Fruit fly (Drosophila melanogaster) whole organism, embryonic: Measurements from ENCODE around the gene Sulf1.

ENCODE experiments used
- Blimp-1 ChIP-seq: fragments of 200-800 bp; sonication (Bioruptor generic); optimal IDR thresholded peaks from 3 replicates; lab custom pipeline; 2018; ENCODE audit warnings: missing biosample characterization, missing genetic modification characterization, mild to moderate bottlenecking, moderate library complexity, missing genetic modification reagents
- CG10654 ChIP-seq: fragments of 200-800 bp; sonication (Bioruptor generic); optimal IDR thresholded peaks from 2 replicates; lab custom pipeline; 2016; ENCODE audit warnings: missing biosample characterization, missing genetic modification characterization
- CG11696 ChIP-seq: fragments of 200-800 bp; sonication (Bioruptor generic); IDR thresholded peaks from 2 replicates; pipeline ENCODE4 v1.3.6; 2022; ENCODE audit warnings: missing biosample characterization, missing genetic modification characterization
- CG12299 ChIP-seq: fragments of 200-800 bp; sonication (Bioruptor generic); optimal IDR thresholded peaks from 2 replicates; lab custom pipeline; 2018; ENCODE audit warnings: missing biosample characterization, mild to moderate bottlenecking, missing genetic modification characterization
- CG12659 ChIP-seq: fragments of 200-800 bp; sonication (Bioruptor generic); optimal IDR thresholded peaks from 3 replicates; lab custom pipeline; 2017; ENCODE audit warnings: mild to moderate bottlenecking, missing biosample characterization, missing genetic modification reagents, missing genetic modification characterization
- CG12744 ChIP-seq: fragments of 200-800 bp; sonication (Bioruptor generic); optimal IDR thresholded peaks from 2 replicates; lab custom pipeline; 2016; ENCODE audit warnings: missing biosample characterization, missing genetic modification characterization
- CG13296 ChIP-seq: fragments of 200-800 bp; sonication (Bioruptor generic); optimal IDR thresholded peaks from 3 replicates; lab custom pipeline; 2018; ENCODE audit warnings: missing biosample characterization, mild to moderate bottlenecking, missing genetic modification characterization
- CG13775 ChIP-seq: fragments of 200-800 bp; sonication (Bioruptor generic); optimal IDR thresholded peaks from 3 replicates; lab custom pipeline; 2017; ENCODE audit warnings: missing biosample characterization, mild to moderate bottlenecking, missing genetic modification characterization
- CG14667 ChIP-seq: fragments of 200-800 bp; sonication (Bioruptor generic); IDR thresholded peaks from 2 replicates; pipeline ENCODE4 v1.3.6; 2022; ENCODE audit warnings: missing biosample characterization, missing genetic modification characterization
- CG16779 ChIP-seq: fragments of 200-800 bp; sonication (Bioruptor generic); IDR thresholded peaks from 2 replicates; pipeline ENCODE4 v1.3.6; 2022; ENCODE audit warnings: missing biosample characterization, missing genetic modification characterization
- CG17359 ChIP-seq: fragments of 200-800 bp; sonication (Bioruptor generic); optimal IDR thresholded peaks from 3 replicates; lab custom pipeline; 2018; ENCODE audit warnings: missing biosample characterization, mild to moderate bottlenecking, missing genetic modification characterization, moderate library complexity
- CG1792 ChIP-seq: fragments of 200-800 bp; sonication (Bioruptor generic); optimal IDR thresholded peaks from 2 replicates; lab custom pipeline; 2016; ENCODE audit warnings: missing biosample characterization, missing genetic modification characterization
- CG18262 ChIP-seq: fragments of 200-800 bp; optimal IDR thresholded peaks from 3 replicates; lab custom pipeline; 2019; ENCODE audit warnings: missing biosample characterization, mild to moderate bottlenecking, missing genetic modification characterization, moderate library complexity
- CG2712 ChIP-seq: fragments of 200-800 bp; optimal IDR thresholded peaks from 3 replicates; lab custom pipeline; 2019; ENCODE audit warnings: missing biosample characterization, mild to moderate bottlenecking, missing genetic modification characterization, moderate library complexity
- CG7839 ChIP-seq: fragments of 200-800 bp; sonication (Bioruptor generic); optimal IDR thresholded peaks from 3 replicates; lab custom pipeline; 2018; ENCODE audit warnings: missing biosample characterization, mild to moderate bottlenecking, missing genetic modification characterization, moderate library complexity
- CG8089 ChIP-seq: fragments of 200-800 bp; sonication (Bioruptor generic); optimal IDR thresholded peaks from 3 replicates; lab custom pipeline; 2016; ENCODE audit warnings: missing biosample characterization, missing genetic modification characterization
- D19B ChIP-seq: fragments of 200-800 bp; sonication (Bioruptor generic); optimal IDR thresholded peaks from 2 replicates; lab custom pipeline; 2017; ENCODE audit warnings: missing biosample characterization, mild to moderate bottlenecking, missing genetic modification characterization
- Dbx ChIP-seq: fragments of 200-800 bp; sonication (Bioruptor generic); IDR thresholded peaks from 3 replicates; pipeline ENCODE4 v1.3.6; 2022; ENCODE audit warnings: missing biosample characterization, missing genetic modification characterization
- Dek ChIP-seq: fragments of 200-800 bp; sonication (Bioruptor generic); optimal IDR thresholded peaks from 3 replicates; lab custom pipeline; 2019; ENCODE audit warnings: missing biosample characterization, mild to moderate bottlenecking, missing genetic modification characterization, moderate library complexity
- H2.0 ChIP-seq: fragments of 200-800 bp; sonication (Bioruptor generic); IDR thresholded peaks from 2 replicates; pipeline ENCODE4 v1.3.6; 2022; ENCODE audit warnings: missing biosample characterization, missing genetic modification characterization
- HmgZ ChIP-seq: fragments of 200-800 bp; sonication (Bioruptor generic); optimal IDR thresholded peaks from 2 replicates; lab custom pipeline; 2018; ENCODE audit warnings: missing biosample characterization, mild to moderate bottlenecking, missing genetic modification characterization
- Jarid2 ChIP-seq: fragments of 200-800 bp; sonication (Bioruptor generic); optimal IDR thresholded peaks from 3 replicates; lab custom pipeline; 2017; ENCODE audit warnings: mild to moderate bottlenecking, missing biosample characterization, missing genetic modification reagents, missing genetic modification characterization
- MBD-R2 ChIP-seq: fragments of 200-800 bp; sonication (Bioruptor generic); IDR thresholded peaks from 2 replicates; pipeline ENCODE4 v1.3.6; 2022; ENCODE audit warnings: missing biosample characterization, missing genetic modification characterization
- Meics ChIP-seq: fragments of 200-800 bp; sonication (Bioruptor generic); optimal IDR thresholded peaks from 2 replicates; lab custom pipeline; 2017; ENCODE audit warnings: missing biosample characterization, mild to moderate bottlenecking, missing genetic modification characterization
- NfI ChIP-seq: fragments of 200-800 bp; sonication (Bioruptor generic); optimal IDR thresholded peaks from 3 replicates; lab custom pipeline; 2018; ENCODE audit warnings: missing biosample characterization, mild to moderate bottlenecking, missing genetic modification characterization, moderate library complexity
- Oli ChIP-seq: fragments of 200-800 bp; sonication (Bioruptor generic); optimal IDR thresholded peaks from 2 replicates; lab custom pipeline; 2018; ENCODE audit warnings: missing biosample characterization, mild to moderate bottlenecking, missing genetic modification characterization, moderate library complexity
- Rx ChIP-seq: fragments of 200-800 bp; sonication (Bioruptor generic); IDR thresholded peaks from 2 replicates; pipeline ENCODE4 v1.3.6; 2022; ENCODE audit warnings: missing biosample characterization, missing genetic modification characterization
- ara ChIP-seq: fragments of 200-800 bp; sonication (Bioruptor generic); IDR thresholded peaks from 2 replicates; pipeline ENCODE4 v1.3.6; 2022; ENCODE audit warnings: missing biosample characterization, missing genetic modification characterization
- ash1 ChIP-seq: fragments of 200-800 bp; sonication (Bioruptor generic); optimal IDR thresholded peaks from 2 replicates; lab custom pipeline; 2018; ENCODE audit warnings: missing biosample characterization, mild to moderate bottlenecking, missing genetic modification characterization
- bcd ChIP-seq: fragments of 200-800 bp; sonication (Bioruptor generic); optimal IDR thresholded peaks from 2 replicates; lab custom pipeline; 2017; ENCODE audit warnings: missing biosample characterization, mild to moderate bottlenecking, missing genetic modification characterization
- bigmax ChIP-seq: fragments of 200-800 bp; sonication (Bioruptor generic); optimal IDR thresholded peaks from 2 replicates; lab custom pipeline; 2018; ENCODE audit warnings: missing biosample characterization, mild to moderate bottlenecking, missing genetic modification characterization
- cg ChIP-seq: fragments of 200-800 bp; sonication (Bioruptor generic); optimal IDR thresholded peaks from 3 replicates; lab custom pipeline; 2019; ENCODE audit warnings: missing biosample characterization, mild to moderate bottlenecking, missing genetic modification characterization, moderate library complexity
- corto ChIP-seq: fragments of 200-800 bp; sonication (Bioruptor generic); optimal IDR thresholded peaks from 2 replicates; lab custom pipeline; 2016; ENCODE audit warnings: missing biosample characterization, mild to moderate bottlenecking, missing genetic modification characterization, moderate library complexity
- dati ChIP-seq: fragments of 200-800 bp; sonication (Bioruptor generic); IDR thresholded peaks from 2 replicates; pipeline ENCODE4 v1.3.6; 2022; ENCODE audit warnings: missing biosample characterization, missing genetic modification characterization
- eyg ChIP-seq: fragments of 200-800 bp; sonication (Bioruptor generic); optimal IDR thresholded peaks from 3 replicates; lab custom pipeline; 2016; ENCODE audit warnings: missing biosample characterization, missing genetic modification characterization
- fd64A ChIP-seq: fragments of 200-800 bp; sonication (Bioruptor generic); optimal IDR thresholded peaks from 3 replicates; lab custom pipeline; 2018; ENCODE audit warnings: missing biosample characterization, mild to moderate bottlenecking, missing genetic modification characterization
- fd96Cb ChIP-seq: fragments of 200-800 bp; sonication (Bioruptor generic); optimal IDR thresholded peaks from 2 replicates; lab custom pipeline; 2018; ENCODE audit warnings: missing biosample characterization, mild to moderate bottlenecking, missing genetic modification characterization, moderate library complexity
- gem ChIP-seq: fragments of 200-800 bp; sonication (Bioruptor generic); optimal IDR thresholded peaks from 2 replicates; lab custom pipeline; 2019; ENCODE audit warnings: missing biosample characterization, mild to moderate bottlenecking, missing genetic modification characterization, moderate library complexity
- gt ChIP-seq: fragments of 200-800 bp; sonication (Bioruptor generic); IDR thresholded peaks from 2 replicates; pipeline ENCODE4 v1.3.6; 2022; ENCODE audit warnings: missing biosample characterization, missing genetic modification characterization
- jing ChIP-seq: fragments of 200-800 bp; sonication (Bioruptor generic); optimal IDR thresholded peaks from 2 replicates; lab custom pipeline; 2018; ENCODE audit warnings: missing biosample characterization, mild to moderate bottlenecking, missing genetic modification characterization
- luna ChIP-seq: fragments of 200-800 bp; sonication (Bioruptor generic); optimal IDR thresholded peaks from 2 replicates; lab custom pipeline; 2016; ENCODE audit warnings: missing biosample characterization, missing genetic modification characterization
- oc ChIP-seq: fragments of 200-800 bp; sonication (Bioruptor generic); optimal IDR thresholded peaks from 2 replicates; lab custom pipeline; 2018; ENCODE audit warnings: missing biosample characterization, mild to moderate bottlenecking, missing genetic modification characterization, moderate library complexity
- p53 ChIP-seq: fragments of 200-800 bp; sonication (Bioruptor generic); optimal IDR thresholded peaks from 2 replicates; lab custom pipeline; 2016; ENCODE audit warnings: missing biosample characterization, missing genetic modification characterization
- pan ChIP-seq, 4 experiments: fragments of >200 bp in 3 of 4; fragments of 200-800 bp in 1 of 4; sonication (Bioruptor generic) in 1 of 4; optimal IDR thresholded peaks in 3 of 4; IDR thresholded peaks in 1 of 4; 2 replicates each; pipeline versions ENCODE4 v1.3.6 to Lab custom; 2017 to 2022; ENCODE audit warnings: missing biosample characterization in 2 of 4, missing genetic modification characterization in 2 of 4, mixed read lengths in 1 of 4
- psq ChIP-seq: fragments of 200-800 bp; sonication (Bioruptor generic); optimal IDR thresholded peaks from 2 replicates; lab custom pipeline; 2017; ENCODE audit warnings: missing biosample characterization, missing genetic modification characterization
- slou ChIP-seq: fragments of 200-800 bp; sonication (Bioruptor generic); optimal IDR thresholded peaks from 3 replicates; lab custom pipeline; 2016; ENCODE audit warnings: missing biosample characterization, missing genetic modification characterization
- sob ChIP-seq: fragments of 200-800 bp; sonication (Bioruptor generic); IDR thresholded peaks from 2 replicates; pipeline ENCODE4 v1.3.6; 2022; ENCODE audit warnings: missing biosample characterization, missing genetic modification characterization
- stc ChIP-seq: fragments of 200-800 bp; sonication (Bioruptor generic); IDR thresholded peaks from 2 replicates; pipeline ENCODE4 v1.3.6; 2022; ENCODE audit warnings: missing biosample characterization, missing genetic modification characterization
- tgo ChIP-seq: fragments of 200-800 bp; sonication (Bioruptor generic); IDR thresholded peaks from 3 replicates; pipeline ENCODE4 v1.3.6; 2022; ENCODE audit warnings: missing biosample characterization, missing genetic modification characterization

The Sulf1 gene

dm6 chr3R:16309302-16310080 is 29.9 kb downstream of the Sulf1 start (continued):
- TF ChIP-seq CG12299 (tag; lab: Kevin White, UChicago) (no peak), jing (GFP tag; lab: Kevin White, UChicago) (no peak), Oli (tag; lab: Kevin White, UChicago) (peak; percentile 14), slou (GFP tag; lab: Kevin White, UChicago) (no peak), Dek (tag; lab: Kevin White, UChicago) (no peak), gt (GFP tag; lab: Robert Waterston, UW) (no peak), CG12744 (GFP tag; lab: Kevin White, UChicago) (no peak), NfI (GFP tag; lab: Kevin White, UChicago) (no peak), ara (GFP tag; lab: Robert Waterston, UW) (peak; percentile 37; the same call in 1 of the 2 replicates), oc (no peak), CG2712 (tag; lab: Kevin White, UChicago) (no peak), CG18262 (peak; percentile 25), HmgZ (tag; lab: Kevin White, UChicago) (no peak), MBD-R2 (GFP tag; lab: Robert Waterston, UW) (no peak; the same call in 1 of the 2 replicates), CG13296 (GFP tag; lab: Kevin White, UChicago) (peak; percentile 10), gem (tag; lab: Kevin White, UChicago) (peak; percentile 30), Meics (GFP tag; lab: Kevin White, UChicago) (peak; percentile 47), CG17359 (peak; percentile 31), Rx (no peak), CG7839 (tag; lab: Kevin White, UChicago) (peak; percentile 35), sob (GFP tag; lab: Robert Waterston, UW) (peak; percentile 45; the same call in 1 of the 2 replicates), Dbx (GFP tag; lab: Robert Waterston, UW) (no peak; the same call in 2 of the 3 replicates), CG12659 (GFP tag; lab: Kevin White, UChicago) (peak; percentile 23), Jarid2 (GFP tag; lab: Kevin White, UChicago) (no peak), luna (no peak), cg (no peak), stc (GFP tag; lab: Robert Waterston, UW) (peak; percentile 43; the same call in 1 of the 2 replicates), fd64A (GFP tag; lab: Kevin White, UChicago) (no peak), bcd (GFP tag; lab: Kevin White, UChicago) (peak; percentile 6), CG16779 (GFP tag; lab: Robert Waterston, UW) (no peak), p53 (GFP tag; lab: Kevin White, UChicago) (no peak), fd96Cb (tag; lab: Kevin White, UChicago) (no peak), dati (no peak), corto (GFP tag; lab: Kevin White, UChicago) (no peak), bigmax (no peak), H2.0 (GFP tag; lab: Robert Waterston, UW) (no peak), CG10654 (GFP tag; lab: Kevin White, UChicago) (no peak), CG1792 (peak; percentile 13), ash1 (GFP tag; lab: Kevin White, UChicago) (no peak), eyg (GFP tag; lab: Kevin White, UChicago) (peak; percentile 26), D19B (GFP tag; lab: Kevin White, UChicago) (no peak), Blimp-1 (GFP tag; lab: Kevin White, UChicago) (peak; percentile 21), psq (GFP tag; lab: Kevin White, UChicago) (no peak), CG11696 (GFP tag; lab: Robert Waterston, UW) (0 out of 2 replicates have a peak, but pooled peaks have one; percentile 31), pan (optimal IDR thresholded peaks at IDR 0.05; lab: Kevin White, UChicago) (no peak), pan (GFP tag; optimal IDR thresholded peaks at IDR 0.05 in 1 of 2, IDR thresholded peaks at IDR 0.05 in 1 of 2) (peak in 1 of 2 experiments; percentile 38), CG13775 (peak; percentile 2), CG14667 (GFP tag; lab: Robert Waterston, UW) (no peak), CG8089 (GFP tag; lab: Kevin White, UChicago) (no peak), tgo (GFP tag; lab: Robert Waterston, UW) (peak; percentile 39; the same call in 2 of the 3 replicates)
